Fruit fly (Drosophila melanogaster) whole organism, adult: ENCODE data around the gene Gyc76C.
"Not testable (repeated sequence)": the region's sequence is repeated elsewhere in the genome, so short reads cannot be mapped to it uniquely, and the experiment has no call there.

Experiments used
- CG11617 ChIP-seq: fragments of 200-800 bp; sonication (Bioruptor generic); optimal IDR thresholded peaks from 2 replicates; lab custom pipeline; 2017; ENCODE audit warnings: mild to moderate bottlenecking, missing biosample characterization, missing genetic modification reagents, missing genetic modification characterization
- CG12768 ChIP-seq: fragments of 200-800 bp; sonication (Bioruptor generic); optimal IDR thresholded peaks from 2 replicates; lab custom pipeline; 2017; ENCODE audit warnings: missing biosample characterization, missing genetic modification characterization, mild to moderate bottlenecking, moderate library complexity, missing genetic modification reagents
- CG14711 ChIP-seq: fragments of 200-800 bp; sonication (Bioruptor generic); optimal IDR thresholded peaks from 2 replicates; lab custom pipeline; 2018; ENCODE audit warnings: missing biosample characterization, mild to moderate bottlenecking, missing genetic modification characterization, moderate library complexity
- CG1620 ChIP-seq: fragments of 200-800 bp; sonication (Bioruptor generic); optimal IDR thresholded peaks from 2 replicates; lab custom pipeline; 2016; ENCODE audit warnings: missing biosample characterization, missing genetic modification characterization
- CG33017 ChIP-seq: fragments of 200-800 bp; sonication (Bioruptor generic); optimal IDR thresholded peaks from 2 replicates; lab custom pipeline; 2018; ENCODE audit warnings: missing biosample characterization, mild to moderate bottlenecking, missing genetic modification characterization, moderate library complexity
- CG5204 ChIP-seq: fragments of 200-800 bp; sonication (Bioruptor generic); optimal IDR thresholded peaks from 2 replicates; lab custom pipeline; 2016; ENCODE audit warnings: missing biosample characterization, missing genetic modification characterization
- CG7045 ChIP-seq: fragments of 200-800 bp; sonication (Bioruptor generic); optimal IDR thresholded peaks from 2 replicates; lab custom pipeline; 2017; ENCODE audit warnings: missing biosample characterization, mild to moderate bottlenecking, missing genetic modification characterization
- CG7101 ChIP-seq: fragments of 200-800 bp; sonication (Bioruptor generic); optimal IDR thresholded peaks from 2 replicates; lab custom pipeline; 2018; ENCODE audit warnings: missing biosample characterization, mild to moderate bottlenecking, missing genetic modification characterization, moderate library complexity
- Clk ChIP-seq: fragments of 200-800 bp; sonication (Bioruptor generic); optimal IDR thresholded peaks from 2 replicates; lab custom pipeline; 2017; ENCODE audit warnings: missing biosample characterization, missing genetic modification characterization
- Crg-1 ChIP-seq: fragments of 200-800 bp; sonication (Bioruptor generic); optimal IDR thresholded peaks from 2 replicates; lab custom pipeline; 2016; ENCODE audit warnings: missing biosample characterization, missing genetic modification characterization
- Hr96 ChIP-seq: fragments of 200-800 bp; sonication (Bioruptor generic); optimal IDR thresholded peaks from 2 replicates; lab custom pipeline; 2016; ENCODE audit warnings: missing biosample characterization, missing genetic modification characterization
- Mnt ChIP-seq: fragments of 200-800 bp; sonication (Bioruptor generic); optimal IDR thresholded peaks from 2 replicates; lab custom pipeline; 2016; ENCODE audit warnings: missing biosample characterization, mild to moderate bottlenecking, missing genetic modification characterization
- bab1 ChIP-seq: fragments of 200-800 bp; sonication (Bioruptor generic); optimal IDR thresholded peaks from 3 replicates; lab custom pipeline; 2019; ENCODE audit warnings: missing biosample characterization, mild to moderate bottlenecking, missing genetic modification characterization, moderate library complexity
- cic ChIP-seq: fragments of 200-800 bp; sonication (Bioruptor generic); optimal IDR thresholded peaks from 2 replicates; lab custom pipeline; 2017; ENCODE audit warnings: missing biosample characterization, mild to moderate bottlenecking, missing genetic modification characterization, moderate library complexity
- cnc ChIP-seq, 2 experiments: fragments of >200 bp; optimal IDR thresholded peaks; 2 replicates each; lab custom pipeline; 2017
- kay ChIP-seq: fragments of 200-800 bp; sonication (Bioruptor generic); peaks from one replicate; lab custom pipeline; 2016; ENCODE audit warnings: missing biosample characterization, missing genetic modification characterization, borderline replicate concordance
- ovo ChIP-seq: fragments of 200-800 bp; sonication (Bioruptor generic); optimal IDR thresholded peaks from 2 replicates; lab custom pipeline; 2016; ENCODE audit warnings: missing biosample characterization, missing genetic modification characterization
- pad ChIP-seq: fragments of 200-800 bp; sonication (Bioruptor generic); optimal IDR thresholded peaks from 3 replicates; lab custom pipeline; 2017; ENCODE audit warnings: missing biosample characterization, missing genetic modification characterization, mild to moderate bottlenecking, moderate library complexity, missing genetic modification reagents
- tj ChIP-seq: fragments of 200-800 bp; sonication (Bioruptor generic); optimal IDR thresholded peaks from 3 replicates; lab custom pipeline; 2017; ENCODE audit warnings: missing biosample characterization, mild to moderate bottlenecking, missing genetic modification characterization, moderate library complexity
- toe ChIP-seq: fragments of 200-800 bp; sonication (Bioruptor generic); optimal IDR thresholded peaks from 2 replicates; lab custom pipeline; 2016; ENCODE audit warnings: missing biosample characterization, missing genetic modification characterization

Gene Gyc76C

dm6 chr3L:19760109-19760508, 33.3 kb downstream of the Gyc76C start, which contains the start of gene Vtld:
Gene Vtld (plus strand): TSS chr3L:19760409.
- not testable (repeated sequence) for TF ChIP-seq CG5204, pad, Crg-1 (GFP tag; lab: Kevin White, UChicago)

dm6 chr3L:19749644-19750043, 43.7 kb downstream of the Gyc76C start, which contains the start of gene CG42638:
Gene CG42638 (minus strand): TSS chr3L:19749744.
- not testable (repeated sequence) for TF ChIP-seq Crg-1, pad, Mnt (GFP tag; lab: Kevin White, UChicago)

- TF ChIP-seq CG7045; pad (GFP tag; lab: Kevin White, UChicago); CG12768 (GFP tag; lab: Kevin White, UChicago): not testable (repeated sequence)
These were observed 64.7 kb downstream of the Gyc76C start, which contains the start of gene CG42529 for dm6 chr3L:19728694-19729093. Gene CG42529 (plus strand): TSS chr3L:19728994.

- not testable (repeated sequence) for TF ChIP-seq CG11617; cic (GFP tag; lab: Kevin White, UChicago); CG14711 (tag; lab: Kevin White, UChicago)
These were observed 75.1 kb downstream of the Gyc76C start, which contains the start of gene Trpml for dm6 chr3L:19718228-19718627. Gene Trpml (minus strand): TSS chr3L:19718328.

- no peak for TF ChIP-seq CG14711 (tag; lab: Kevin White, UChicago)
- TF ChIP-seq Crg-1 (GFP tag; lab: Kevin White, UChicago) = no peak
- TF ChIP-seq Hr96 (GFP tag; lab: Kevin White, UChicago) = no peak
- no peak for TF ChIP-seq tj (GFP tag; lab: Kevin White, UChicago)
- TF ChIP-seq ovo = no peak
- no peak for TF ChIP-seq CG5204 (GFP tag; lab: Kevin White, UChicago)
- no peak for TF ChIP-seq cnc (optimal IDR thresholded peaks at IDR 0.05; lab: Kevin White, UChicago)
- no peak for TF ChIP-seq bab1 (GFP tag; lab: Kevin White, UChicago)
- TF ChIP-seq pad (GFP tag; lab: Kevin White, UChicago) = peak; percentile 56
These were observed 85.7 kb downstream of the Gyc76C start, which contains the start of gene serp for dm6 chr3L:19707570-19708146. Gene serp (minus strand): TSS chr3L:19708015.

- no peak for TF ChIP-seq tj (GFP tag; lab: Kevin White, UChicago)
- no peak for TF ChIP-seq Crg-1 (GFP tag; lab: Kevin White, UChicago)
- TF ChIP-seq pad (GFP tag; lab: Kevin White, UChicago) = no peak
- no peak for TF ChIP-seq Mnt (GFP tag; lab: Kevin White, UChicago)
- TF ChIP-seq CG12768 (GFP tag; lab: Kevin White, UChicago) = no peak
- TF ChIP-seq cic (GFP tag; lab: Kevin White, UChicago) = no peak
- TF ChIP-seq toe (GFP tag; lab: Kevin White, UChicago) = no peak
- no peak for TF ChIP-seq CG14711 (tag; lab: Kevin White, UChicago)
- TF ChIP-seq ovo = no peak
- TF ChIP-seq CG11617 = no peak
- TF ChIP-seq kay = no peak
- no peak for TF ChIP-seq CG7045
- no peak for TF ChIP-seq Clk (GFP tag; lab: Kevin White, UChicago)
- no peak for TF ChIP-seq CG7101 (tag; lab: Kevin White, UChicago)
- TF ChIP-seq CG33017 = no peak
These were observed 88.5 kb downstream of the Gyc76C start for dm6 chr3L:19704869-19705268.

dm6 chr3L:19703323-19703722, 90.0 kb downstream of the Gyc76C start:
- TF ChIP-seq cnc (optimal IDR thresholded peaks at IDR 0.05; lab: Kevin White, UChicago) = no peak
- TF ChIP-seq CG12768 (GFP tag; lab: Kevin White, UChicago) = no peak
- no peak for TF ChIP-seq Hr96 (GFP tag; lab: Kevin White, UChicago)
- no peak for TF ChIP-seq CG1620
- TF ChIP-seq cic (GFP tag; lab: Kevin White, UChicago) = no peak
- no peak for TF ChIP-seq CG5204 (GFP tag; lab: Kevin White, UChicago)
- TF ChIP-seq pad (GFP tag; lab: Kevin White, UChicago) = no peak
- no peak for TF ChIP-seq CG11617
- TF ChIP-seq bab1 (GFP tag; lab: Kevin White, UChicago) = no peak
- TF ChIP-seq CG7045 = no peak

dm6 chr3L:19701662-19702061, 91.7 kb downstream of the Gyc76C start:
- TF ChIP-seq CG14711 (tag; lab: Kevin White, UChicago) (no peak), Mnt (GFP tag; lab: Kevin White, UChicago) (no peak), Crg-1 (GFP tag; lab: Kevin White, UChicago) (no peak), Hr96 (GFP tag; lab: Kevin White, UChicago) (no peak), CG1620 (no peak), bab1 (GFP tag; lab: Kevin White, UChicago) (no peak), cnc (optimal IDR thresholded peaks at IDR 0.05; lab: Kevin White, UChicago) (no peak), CG11617 (no peak), ovo (no peak), pad (GFP tag; lab: Kevin White, UChicago) (no peak), CG7045 (no peak), CG7101 (tag; lab: Kevin White, UChicago) (no peak), Clk (GFP tag; lab: Kevin White, UChicago) (no peak), CG33017 (no peak)
